Fruit fly (Drosophila melanogaster): ENCODE measurements around the gene CG16719.

DNA sequence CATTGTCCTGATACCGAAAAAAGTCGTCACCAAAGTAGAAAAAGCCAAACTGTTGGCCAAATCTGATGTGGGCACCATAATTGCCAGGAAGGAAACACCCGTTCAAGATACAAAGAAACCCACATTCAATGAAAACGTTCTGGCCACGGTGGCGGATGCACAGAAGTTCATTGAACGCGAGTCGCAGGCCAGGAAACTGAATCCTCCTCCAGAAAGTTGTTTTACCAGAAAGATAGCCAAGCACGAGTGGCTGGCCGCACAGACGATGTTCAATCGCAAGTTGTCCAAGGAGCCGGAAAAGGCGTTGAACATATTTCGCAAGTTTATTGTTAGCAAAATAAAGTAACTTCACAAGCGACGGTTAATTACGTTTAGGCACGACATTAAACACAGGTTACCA lies 35.1 kb downstream of the CG16719 start:
- TF ChIP-seq CG8478 (optimal IDR thresholded peaks at IDR 0.05) = no peak
- no peak for TF ChIP-seq CTCF (optimal IDR thresholded peaks at IDR 0.05)
